In genomic region chr3L:15136659-15137572, dm6 we compare ENCODE assay signal across 4 fruit fly cellular contexts.
TF ChIP-seq lines count a peak whose summit lies in the region.

Gene CG12316, minus strand, starts transcription at chr3L:15136934.

TF ChIP-seq in whole organism, adult, 20 proteins besides CTCF, POLR2A, EP300 and RAD21 (continued from another document):
- TF ChIP-seq CG5204 (GFP tag; optimal IDR thresholded peaks at IDR 0.05; lab: Kevin White, UChicago) (peak; percentile 92), Crg-1 (GFP tag; optimal IDR thresholded peaks at IDR 0.05; lab: Kevin White, UChicago) (peak; percentile 73)

TF ChIP-seq in whole organism, embryonic, 481 proteins besides CTCF, POLR2A, EP300 and RAD21 (continued from another document and continues in another):
- TF ChIP-seq az2 (GFP tag; optimal IDR thresholded peaks at IDR 0.05; lab: Kevin White, UChicago) (peak; percentile 86), da (GFP tag; optimal IDR thresholded peaks at IDR 0.05; lab: Kevin White, UChicago) (peak; percentile 91), Gug (GFP tag; IDR thresholded peaks at IDR 0.05; lab: Robert Waterston, UW) (peak; percentile 77), CG12769 (tag; optimal IDR thresholded peaks at IDR 0.05; lab: Kevin White, UChicago) (peak; percentile 91), amos (GFP tag; IDR thresholded peaks at IDR 0.05; lab: Robert Waterston, UW; ENCODE audit: partially characterized antibody) (peak; percentile 76), CG11696 (GFP tag; IDR thresholded peaks at IDR 0.05; lab: Robert Waterston, UW) (peak; percentile 45), CG3995 (GFP tag; optimal IDR thresholded peaks at IDR 0.05; lab: Kevin White, UChicago) (peak; percentile 77), CG10274 (GFP tag; optimal IDR thresholded peaks at IDR 0.05; lab: Kevin White, UChicago) (peak; percentile 79), Atf-2 (GFP tag; optimal IDR thresholded peaks at IDR 0.05; lab: Kevin White, UChicago) (peak; percentile 89), ind (GFP tag; optimal IDR thresholded peaks at IDR 0.05; lab: Kevin White, UChicago) (peak; percentile 83), CG8478 (optimal IDR thresholded peaks at IDR 0.05; lab: Kevin White, UChicago) (no peak), CrebB (tag; optimal IDR thresholded peaks at IDR 0.05; lab: Kevin White, UChicago) (peak; percentile 92), yki (optimal IDR thresholded peaks at IDR 0.05; lab: Kevin White, UChicago) (no peak), kay (GFP tag; optimal IDR thresholded peaks at IDR 0.05; lab: Kevin White, UChicago) (peak; percentile 53), CG1647 (GFP tag; optimal IDR thresholded peaks at IDR 0.05; lab: Kevin White, UChicago) (peak; percentile 83), ssp (GFP tag; IDR thresholded peaks at IDR 0.05; lab: Robert Waterston, UW) (peak; percentile 59), bcd (GFP tag; optimal IDR thresholded peaks at IDR 0.05; lab: Kevin White, UChicago) (peak; percentile 88), gt (GFP tag; IDR thresholded peaks at IDR 0.05; lab: Robert Waterston, UW) (no peak), CG7271 (tag; optimal IDR thresholded peaks at IDR 0.05; lab: Kevin White, UChicago) (peak; percentile 73), B-H2 (GFP tag; optimal IDR thresholded peaks at IDR 0.05; lab: Kevin White, UChicago) (peak; percentile 90), CG6272 (GFP tag; IDR thresholded peaks at IDR 0.05; lab: Robert Waterston, UW) (peak; percentile 69), CG12942 (GFP tag; optimal IDR thresholded peaks at IDR 0.05; lab: Kevin White, UChicago) (peak; percentile 81), CG18764 (GFP tag; optimal IDR thresholded peaks at IDR 0.05; lab: Kevin White, UChicago) (peak; percentile 80), pita (GFP tag; optimal IDR thresholded peaks at IDR 0.05; lab: Kevin White, UChicago) (no peak), CG6854 (GFP tag; optimal IDR thresholded peaks at IDR 0.05; lab: Kevin White, UChicago) (peak; percentile 92), CG3847 (GFP tag; IDR thresholded peaks at IDR 0.05; lab: Robert Waterston, UW) (peak; percentile 85), wek (GFP tag; optimal IDR thresholded peaks at IDR 0.05; lab: Kevin White, UChicago) (peak; percentile 86), NC2α (GFP tag; optimal IDR thresholded peaks at IDR 0.05; lab: Kevin White, UChicago) (peak; percentile 85), so (GFP tag; IDR thresholded peaks at IDR 0.05; lab: Robert Waterston, UW) (peak; percentile 85), Mrtf (GFP tag; IDR thresholded peaks at IDR 0.05; lab: Robert Waterston, UW) (peak; percentile 79), wor (GFP tag; IDR thresholded peaks at IDR 0.05; lab: Robert Waterston, UW) (peak; percentile 71), rib (GFP tag; IDR thresholded peaks at IDR 0.05; lab: Robert Waterston, UW) (peak; percentile 58), CG13624 (GFP tag; optimal IDR thresholded peaks at IDR 0.05; lab: Kevin White, UChicago) (peak; percentile 93), CG10565 (GFP tag; optimal IDR thresholded peaks at IDR 0.05; lab: Kevin White, UChicago) (peak; percentile 78), CG11398 (GFP tag; optimal IDR thresholded peaks at IDR 0.05; lab: Kevin White, UChicago) (peak; percentile 91), Hsf (GFP tag; optimal IDR thresholded peaks at IDR 0.05; lab: Kevin White, UChicago) (peak; percentile 93), CG4328 (GFP tag; optimal IDR thresholded peaks at IDR 0.05; lab: Kevin White, UChicago) (peak; percentile 94), CG3838 (GFP tag; optimal IDR thresholded peaks at IDR 0.05; lab: Kevin White, UChicago) (peak; percentile 61), Nf-YC (tag; optimal IDR thresholded peaks at IDR 0.05; lab: Kevin White, UChicago) (peak; percentile 82), sim (GFP tag; IDR thresholded peaks at IDR 0.05; lab: Robert Waterston, UW) (peak; percentile 85), sr (GFP tag; IDR thresholded peaks at IDR 0.05; lab: Robert Waterston, UW) (peak; percentile 46; the same call in 1 of the 3 replicates), CG11504 (tag; optimal IDR thresholded peaks at IDR 0.05; lab: Kevin White, UChicago) (peak; percentile 92), CG2120 (GFP tag; optimal IDR thresholded peaks at IDR 0.05; lab: Kevin White, UChicago) (peak; percentile 92)

TF ChIP-seq in whole organism, prepupa, 60 proteins besides CTCF, POLR2A, EP300 and RAD21 (continued from another document):
- TF ChIP-seq fkh (GFP tag; optimal IDR thresholded peaks at IDR 0.05; lab: Kevin White, UChicago) = no peak
- peak; percentile 94 for TF ChIP-seq OdsH (GFP tag; optimal IDR thresholded peaks at IDR 0.05; lab: Kevin White, UChicago)
- peak; percentile 99 for TF ChIP-seq Eip78C (GFP tag; lab: Kevin White, UChicago)
- TF ChIP-seq Gug (GFP tag; IDR thresholded peaks at IDR 0.05; lab: Robert Waterston, UW) = peak; percentile 84
- TF ChIP-seq CG9139 (GFP tag; optimal IDR thresholded peaks at IDR 0.05; lab: Kevin White, UChicago) = peak; percentile 85
- TF ChIP-seq lz (GFP tag; optimal IDR thresholded peaks at IDR 0.05; lab: Kevin White, UChicago) = peak; percentile 98
- peak; percentile 91 for TF ChIP-seq Sox15 (GFP tag; optimal IDR thresholded peaks at IDR 0.05; lab: Kevin White, UChicago)
- TF ChIP-seq CG4318 (GFP tag; optimal IDR thresholded peaks at IDR 0.05; lab: Kevin White, UChicago) = peak; percentile 88
- peak; percentile 96 for TF ChIP-seq Hr39 (GFP tag; optimal IDR thresholded peaks at IDR 0.05; lab: Kevin White, UChicago)
- TF ChIP-seq Met (GFP tag; optimal IDR thresholded peaks at IDR 0.05; lab: Kevin White, UChicago) = peak; percentile 98
- TF ChIP-seq achi (GFP tag; optimal IDR thresholded peaks at IDR 0.05; lab: Kevin White, UChicago) = peak; percentile 95
- TF ChIP-seq cyc (GFP tag; optimal IDR thresholded peaks at IDR 0.05; lab: Kevin White, UChicago) = peak; percentile 95
- peak; percentile 94 for TF ChIP-seq CG34406 (GFP tag; optimal IDR thresholded peaks at IDR 0.05; lab: Kevin White, UChicago)
- peak; percentile 94 for TF ChIP-seq Ets21C (GFP tag; optimal IDR thresholded peaks at IDR 0.05; lab: Kevin White, UChicago)
- TF ChIP-seq dac (GFP tag; optimal IDR thresholded peaks at IDR 0.05; lab: Kevin White, UChicago) = peak; percentile 93
- TF ChIP-seq dsx (GFP tag; optimal IDR thresholded peaks at IDR 0.05; lab: Kevin White, UChicago; ENCODE audit: poor library complexity, severe bottlenecking) = peak; percentile 92
- peak; percentile 93 for TF ChIP-seq acj6 (GFP tag; optimal IDR thresholded peaks at IDR 0.05; lab: Kevin White, UChicago)
- TF ChIP-seq CG8119 (GFP tag; IDR thresholded peaks at IDR 0.05; lab: Robert Waterston, UW) = peak; percentile 96
- TF ChIP-seq Hr38 (GFP tag; optimal IDR thresholded peaks at IDR 0.05; lab: Kevin White, UChicago) = no peak
- peak; percentile 95 for TF ChIP-seq CG6276 (GFP tag; optimal IDR thresholded peaks at IDR 0.05; lab: Kevin White, UChicago)
- peak; percentile 94 for TF ChIP-seq net (GFP tag; optimal IDR thresholded peaks at IDR 0.05; lab: Kevin White, UChicago)
- TF ChIP-seq CG1621 (tag; optimal IDR thresholded peaks at IDR 0.05; lab: Kevin White, UChicago) = peak; percentile 95
- TF ChIP-seq CG11294 (GFP tag; IDR thresholded peaks at IDR 0.05; lab: Robert Waterston, UW) = peak; percentile 72
- TF ChIP-seq CG32006 (GFP tag; optimal IDR thresholded peaks at IDR 0.05; lab: Kevin White, UChicago) = peak; percentile 95
- peak; percentile 92 for TF ChIP-seq CG10631 (GFP tag; optimal IDR thresholded peaks at IDR 0.05; lab: Kevin White, UChicago)
- TF ChIP-seq CG3919 (GFP tag; optimal IDR thresholded peaks at IDR 0.05; lab: Kevin White, UChicago) = peak; percentile 97
- TF ChIP-seq CG10669 (GFP tag; optimal IDR thresholded peaks at IDR 0.05; lab: Kevin White, UChicago) = peak; percentile 95
- peak; percentile 97 for TF ChIP-seq Sox14 (GFP tag; optimal IDR thresholded peaks at IDR 0.05; lab: Kevin White, UChicago)
- peak; percentile 94 for TF ChIP-seq CG8319 (GFP tag; optimal IDR thresholded peaks at IDR 0.05; lab: Kevin White, UChicago)
- TF ChIP-seq Blimp-1 (GFP tag; optimal IDR thresholded peaks at IDR 0.05; lab: Kevin White, UChicago) = peak; percentile 81
- peak; percentile 94 for TF ChIP-seq CG8632 (GFP tag; optimal IDR thresholded peaks at IDR 0.05; lab: Kevin White, UChicago)
- peak; percentile 95 for TF ChIP-seq CG6163 (GFP tag; IDR thresholded peaks at IDR 0.05; lab: Robert Waterston, UW)
- TF ChIP-seq Hr4 (GFP tag; optimal IDR thresholded peaks at IDR 0.05; lab: Kevin White, UChicago) = peak; percentile 97
- peak; percentile 91 for TF ChIP-seq fd59A (GFP tag; optimal IDR thresholded peaks at IDR 0.05; lab: Kevin White, UChicago)
- peak; percentile 95 for TF ChIP-seq Smox (GFP tag; optimal IDR thresholded peaks at IDR 0.05; lab: Kevin White, UChicago)
- TF ChIP-seq salr (GFP tag; optimal IDR thresholded peaks at IDR 0.05; lab: Kevin White, UChicago) = peak; percentile 90 to 91
- peak; percentile 94 for TF ChIP-seq spab (GFP tag; optimal IDR thresholded peaks at IDR 0.05; lab: Kevin White, UChicago)
- TF ChIP-seq Ets96B (tag; optimal IDR thresholded peaks at IDR 0.05; lab: Kevin White, UChicago) = peak; percentile 94
- TF ChIP-seq pdm3 (GFP tag; optimal IDR thresholded peaks at IDR 0.05; lab: Kevin White, UChicago) = peak; percentile 95
- peak; percentile 95 for TF ChIP-seq vri (GFP tag; optimal IDR thresholded peaks at IDR 0.05; lab: Kevin White, UChicago)
- peak; percentile 98 for TF ChIP-seq svp (GFP tag; lab: Kevin White, UChicago)

TF ChIP-seq in whole organism, wandering third instar larva, 38 proteins besides CTCF, POLR2A, EP300 and RAD21 (continued from another document):
- no peak for TF ChIP-seq tai (GFP tag; optimal IDR thresholded peaks at IDR 0.05; lab: Kevin White, UChicago)
- TF ChIP-seq Myc (optimal IDR thresholded peaks at IDR 0.05; lab: Kevin White, UChicago) = no peak
- TF ChIP-seq CrebA (GFP tag; optimal IDR thresholded peaks at IDR 0.05; lab: Kevin White, UChicago; ENCODE audit: borderline replicate concordance) = no peak
- TF ChIP-seq lola (GFP tag; optimal IDR thresholded peaks at IDR 0.05; lab: Kevin White, UChicago) = no peak
- no peak for TF ChIP-seq Dif (GFP tag; optimal IDR thresholded peaks at IDR 0.05; lab: Kevin White, UChicago; ENCODE audit: partially characterized antibody)
- peak; percentile 98 for TF ChIP-seq br (GFP tag; optimal IDR thresholded peaks at IDR 0.05; lab: Kevin White, UChicago)
- peak; percentile 89 for TF ChIP-seq woc (GFP tag; optimal IDR thresholded peaks at IDR 0.05; lab: Kevin White, UChicago)
- no peak for TF ChIP-seq sage (GFP tag; optimal IDR thresholded peaks at IDR 0.05; lab: Kevin White, UChicago)
- TF ChIP-seq rgr (GFP tag; optimal IDR thresholded peaks at IDR 0.05; lab: Kevin White, UChicago) = peak; percentile 96
- TF ChIP-seq dl (GFP tag; optimal IDR thresholded peaks at IDR 0.05; lab: Kevin White, UChicago; ENCODE audit: insufficient read depth in 1 of 2, partially characterized antibody in 2 of 2) = no peak
- no peak for TF ChIP-seq Jra (GFP tag; optimal IDR thresholded peaks at IDR 0.05; lab: Kevin White, UChicago)
- TF ChIP-seq OdsH (GFP tag; optimal IDR thresholded peaks at IDR 0.05; lab: Kevin White, UChicago) = peak; percentile 91
- TF ChIP-seq foxo (GFP tag; optimal IDR thresholded peaks at IDR 0.05; lab: Kevin White, UChicago) = peak; percentile 72 to 96
- TF ChIP-seq Mio (GFP tag; optimal IDR thresholded peaks at IDR 0.05; lab: Kevin White, UChicago) = peak; percentile 66
- TF ChIP-seq ey (GFP tag; optimal IDR thresholded peaks at IDR 0.05; lab: Kevin White, UChicago) = peak; percentile 95
